Worm (Caenorhabditis elegans): ENCODE measurements around the gene F13E9.15.
A peak's percentile ranks its signal among the peaks of the same experiment; 100 is the strongest.

F13E9.15 gene

ce11 chrIV:10858300-10859016, 31.2 kb downstream of the F13E9.15 start, which contains the start of the genes T11G6.2 and hars-1 (continued):
- peak; percentile 73 for TF ChIP-seq elt-2 (tag; optimal IDR thresholded peaks at IDR 0.05)

ce11 chrIV:10855946-10856345, 33.7 kb downstream of the F13E9.15 start:
- TF ChIP-seq egl-5 (tag; optimal IDR thresholded peaks at IDR 0.05) (no peak), nfya-1 (tag; optimal IDR thresholded peaks at IDR 0.05; ENCODE audit: insufficient read depth) (peak; percentile 84), ceh-16 (tag; optimal IDR thresholded peaks at IDR 0.05) (no peak)

- no peak for TF ChIP-seq unc-62 (GFP tag; optimal IDR thresholded peaks at IDR 0.05)
- TF ChIP-seq ama-1 (optimal IDR thresholded peaks at IDR 0.05) = no peak
- TF ChIP-seq unc-39 (tag; optimal IDR thresholded peaks at IDR 0.05) = no peak
- TF ChIP-seq ceh-82 (tag; optimal IDR thresholded peaks at IDR 0.05) = no peak
- no peak for TF ChIP-seq zag-1 (tag; optimal IDR thresholded peaks at IDR 0.05)
- no peak for TF ChIP-seq jun-1 (tag; optimal IDR thresholded peaks at IDR 0.05)
- no peak for TF ChIP-seq elt-3 (tag; optimal IDR thresholded peaks at IDR 0.05)
- TF ChIP-seq nhr-43 (tag; optimal IDR thresholded peaks at IDR 0.05; ENCODE audit: poor library complexity, severe bottlenecking) = no peak
- no peak for TF ChIP-seq egl-5 (tag; optimal IDR thresholded peaks at IDR 0.05)
- TF ChIP-seq snpc-4 (tag; optimal IDR thresholded peaks at IDR 0.05) = no peak
- TF ChIP-seq nhr-11 (tag; optimal IDR thresholded peaks at IDR 0.05) = no peak
- no peak for TF ChIP-seq eor-1 (tag; optimal IDR thresholded peaks at IDR 0.05)
Measured at ce11 chrIV:10855049-10855448, 34.6 kb downstream of the F13E9.15 start, which contains the start of gene T11G6.3. TSS of gene T11G6.3 (minus strand) at chrIV:10855237.

ce11 chrIV:10854042-10854441, 35.6 kb downstream of the F13E9.15 start:
- no peak for TF ChIP-seq fkh-2 (tag; optimal IDR thresholded peaks at IDR 0.05)
- no peak for TF ChIP-seq nhr-237 (tag; optimal IDR thresholded peaks at IDR 0.05)
- no peak for TF ChIP-seq ceh-16 (tag; optimal IDR thresholded peaks at IDR 0.05)
- TF ChIP-seq nhr-25 (tag; optimal IDR thresholded peaks at IDR 0.05) = no peak
- TF ChIP-seq nhr-11 (tag; optimal IDR thresholded peaks at IDR 0.05) = no peak
- TF ChIP-seq zag-1 (tag; optimal IDR thresholded peaks at IDR 0.05) = no peak
- no peak for TF ChIP-seq ceh-9 (tag; optimal IDR thresholded peaks at IDR 0.05)
- no peak for TF ChIP-seq egl-5 (tag; optimal IDR thresholded peaks at IDR 0.05)
- TF ChIP-seq ZK546.5 (tag; optimal IDR thresholded peaks at IDR 0.05) = no peak
- TF ChIP-seq unc-62 (GFP tag; optimal IDR thresholded peaks at IDR 0.05) = no peak
- no peak for TF ChIP-seq lin-15B (tag; optimal IDR thresholded peaks at IDR 0.05)
- TF ChIP-seq elt-3 (tag; optimal IDR thresholded peaks at IDR 0.05) = no peak
- TF ChIP-seq nhr-77 (tag; optimal IDR thresholded peaks at IDR 0.05) = no peak
- TF ChIP-seq fos-1 (tag; optimal IDR thresholded peaks at IDR 0.05) = no peak
- TF ChIP-seq nhr-23 (tag; optimal IDR thresholded peaks at IDR 0.05) = no peak
- no peak for TF ChIP-seq eor-1 (tag; optimal IDR thresholded peaks at IDR 0.05)
- TF ChIP-seq fkh-10 (GFP tag; optimal IDR thresholded peaks at IDR 0.05) = no peak

- TF ChIP-seq daf-12 (tag; optimal IDR thresholded peaks at IDR 0.05) (no peak), ztf-11 (tag; optimal IDR thresholded peaks at IDR 0.05) (no peak), snpc-4 (tag; optimal IDR thresholded peaks at IDR 0.05) (no peak), mml-1 (tag; optimal IDR thresholded peaks at IDR 0.05) (no peak), zag-1 (tag; optimal IDR thresholded peaks at IDR 0.05) (no peak), nhr-12 (tag; optimal IDR thresholded peaks at IDR 0.05) (no peak), fkh-10 (GFP tag; optimal IDR thresholded peaks at IDR 0.05) (no peak), ceh-28 (tag; optimal IDR thresholded peaks at IDR 0.05) (no peak), aly-2 (tag; optimal IDR thresholded peaks at IDR 0.05) (no peak), nhr-23 (tag; optimal IDR thresholded peaks at IDR 0.05) (peak; percentile 14), jun-1 (tag; optimal IDR thresholded peaks at IDR 0.05) (no peak), nhr-67 (tag; optimal IDR thresholded peaks at IDR 0.05) (no peak), nhr-76 (tag; optimal IDR thresholded peaks at IDR 0.05) (no peak), pha-4 (tag; optimal IDR thresholded peaks at IDR 0.05) (peak; percentile 53), fkh-2 (tag; optimal IDR thresholded peaks at IDR 0.05) (no peak), sea-2 (GFP tag; optimal IDR thresholded peaks at IDR 0.05) (no peak), elt-1 (tag; optimal IDR thresholded peaks at IDR 0.05) (no peak), ama-1 (optimal IDR thresholded peaks at IDR 0.05) (no peak), ceh-16 (tag; optimal IDR thresholded peaks at IDR 0.05) (no peak), fos-1 (tag; optimal IDR thresholded peaks at IDR 0.05) (no peak), lsy-12 (tag; optimal IDR thresholded peaks at IDR 0.05) (no peak), ceh-82 (tag; optimal IDR thresholded peaks at IDR 0.05) (no peak), unc-62 (GFP tag; optimal IDR thresholded peaks at IDR 0.05) (no peak), R02D3.7 (tag; optimal IDR thresholded peaks at IDR 0.05) (no peak), ceh-9 (tag; optimal IDR thresholded peaks at IDR 0.05) (no peak), skn-1 (tag; optimal IDR thresholded peaks at IDR 0.05) (no peak), hmg-11 (tag; optimal IDR thresholded peaks at IDR 0.05) (peak; percentile 7), nhr-43 (tag; optimal IDR thresholded peaks at IDR 0.05; ENCODE audit: poor library complexity, severe bottlenecking) (no peak), egl-5 (tag; optimal IDR thresholded peaks at IDR 0.05) (no peak), unc-39 (tag; optimal IDR thresholded peaks at IDR 0.05) (no peak), egl-27 (tag; optimal IDR thresholded peaks at IDR 0.05) (no peak), tbx-2 (tag; optimal IDR thresholded peaks at IDR 0.05) (no peak), nfya-1 (tag; optimal IDR thresholded peaks at IDR 0.05; ENCODE audit: insufficient read depth) (peak; percentile 37)
Measured at ce11 chrIV:10852403-10852802, 37.3 kb downstream of the F13E9.15 start.
